Worm (Caenorhabditis elegans) whole organism, L4 larva: ENCODE measurements around the gene msp-152.

ENCODE experiments used
- F10B5.3 ChIP-seq: sonication (generic microtip); optimal IDR thresholded peaks from 2 replicates; lab custom pipeline; 2016; ENCODE audit warnings: mild to moderate bottlenecking, missing genetic modification characterization, missing compliant biosample characterization
- F26F4.8 ChIP-seq: fragments of 200-800 bp; sonication (Bioruptor generic); conservative IDR thresholded peaks from 2 replicates; pipeline ENCODE4 v1.3.6; 2022; ENCODE audit warnings: missing genetic modification characterization, missing compliant biosample characterization
- F49E8.2 ChIP-seq: sonication (generic microtip); optimal IDR thresholded peaks from 2 replicates; lab custom pipeline; 2016; ENCODE audit warnings: missing compliant biosample characterization, mild to moderate bottlenecking, missing genetic modification characterization, borderline replicate concordance
- T20F7.1 ChIP-seq: fragments of 200-800 bp; sonication (Bioruptor generic); optimal IDR thresholded peaks from 2 replicates; lab custom pipeline; 2018; ENCODE audit warnings: mild to moderate bottlenecking, missing genetic modification characterization, missing compliant biosample characterization
- T26A8.4 ChIP-seq: fragments of 200-800 bp; sonication (Bioruptor generic); IDR thresholded peaks from 2 replicates; pipeline ENCODE4 v1.3.6; 2022; ENCODE audit warnings: missing genetic modification characterization, missing compliant biosample characterization
- Y48G9A.11 ChIP-seq: fragments of 200-800 bp; sonication (Bioruptor generic); IDR thresholded peaks from 2 replicates; pipeline ENCODE4 v1.3.6; 2022; ENCODE audit warnings: missing genetic modification reagents, missing genetic modification characterization, missing compliant biosample characterization
- Y5F2A.4 ChIP-seq: fragments of 200-800 bp; sonication (Bioruptor generic); optimal IDR thresholded peaks from 2 replicates; lab custom pipeline; 2018; ENCODE audit warnings: mild to moderate bottlenecking, missing genetic modification characterization, missing compliant biosample characterization
- Y75B8A.6 ChIP-seq: fragments of 200-800 bp; sonication (Bioruptor generic); IDR thresholded peaks from 2 replicates; pipeline ENCODE4 v1.3.6; 2022; ENCODE audit warnings: missing genetic modification reagents, missing genetic modification characterization, missing compliant biosample characterization
- aha-1 ChIP-seq: fragments of 150-350 bp; peaks from one replicate; lab custom pipeline; 2014; ENCODE audit warnings: missing biosample characterization, missing genetic modification characterization
- aly-2 ChIP-seq: sonication (generic microtip); optimal IDR thresholded peaks from 2 replicates; lab custom pipeline; 2018; ENCODE audit warnings: missing biosample characterization, missing genetic modification characterization
- ama-1 ChIP-seq: fragments of 150-350 bp; optimal IDR thresholded peaks from 2 replicates; lab custom pipeline; 2014; ENCODE audit warnings: inconsistent platforms, mixed read lengths
- arid-1 ChIP-seq: fragments of 200-800 bp; sonication (Bioruptor generic); conservative IDR thresholded peaks from 2 replicates; pipeline ENCODE4 v1.3.6; 2022; ENCODE audit warnings: missing genetic modification reagents, missing genetic modification characterization, missing compliant biosample characterization
- ceh-44 ChIP-seq: fragments of 200-800 bp; sonication (Bioruptor generic); IDR thresholded peaks from 2 replicates; pipeline ENCODE4 v1.3.6; 2022; ENCODE audit warnings: missing genetic modification reagents, missing genetic modification characterization, missing compliant biosample characterization
- ceh-62 ChIP-seq: sonication (generic microtip); optimal IDR thresholded peaks from 2 replicates; lab custom pipeline; 2017; ENCODE audit warnings: missing biosample characterization, missing genetic modification characterization
- ceh-82 ChIP-seq: sonication (generic microtip); optimal IDR thresholded peaks from 2 replicates; lab custom pipeline; 2017; ENCODE audit warnings: missing biosample characterization, missing genetic modification characterization
- ces-1 ChIP-seq: fragments of 150-350 bp; sonication (generic microtip); optimal IDR thresholded peaks from 4 replicates; lab custom pipeline; 2014; ENCODE audit warnings: missing biosample characterization, missing genetic modification reagents, missing genetic modification characterization
- cey-2 ChIP-seq: sonication (generic microtip); optimal IDR thresholded peaks from 3 replicates; lab custom pipeline; 2017; ENCODE audit warnings: missing genetic modification characterization, mild to moderate bottlenecking, missing compliant biosample characterization, antibody characterized with exemption, borderline replicate concordance; ENCODE audit not compliant: insufficient read depth
- ctbp-1 ChIP-seq: fragments of 200-800 bp; sonication (Bioruptor generic); IDR thresholded peaks from 2 replicates; pipeline ENCODE4 v1.3.6; 2022; ENCODE audit warnings: missing genetic modification reagents, missing genetic modification characterization, missing compliant biosample characterization
- daf-16 ChIP-seq, 3 experiments: sonication (generic microtip); optimal IDR thresholded peaks; 2 replicates each; lab custom pipeline; 2016 to 2017; ENCODE audit warnings: missing genetic modification characterization in 3 of 3, missing genetic modification reagents in 3 of 3, mild to moderate bottlenecking in 2 of 3, missing compliant biosample characterization in 2 of 3, missing biosample characterization in 1 of 3, moderate library complexity in 1 of 3
- daf-8 ChIP-seq: fragments of 200-800 bp; sonication (Bioruptor generic); IDR thresholded peaks from 2 replicates; pipeline ENCODE4 v1.3.6; 2022; ENCODE audit warnings: missing genetic modification characterization, missing compliant biosample characterization
- dmd-6 ChIP-seq: fragments of 200-800 bp; sonication (Bioruptor generic); IDR thresholded peaks from 2 replicates; pipeline ENCODE4 v1.3.6; 2022; ENCODE audit warnings: missing genetic modification reagents, missing genetic modification characterization, missing compliant biosample characterization
- dmd-8 ChIP-seq: fragments of 200-800 bp; sonication (Bioruptor generic); IDR thresholded peaks from 2 replicates; pipeline ENCODE4 v1.3.6; 2022; ENCODE audit warnings: missing genetic modification characterization, missing compliant biosample characterization
- dmd-9 ChIP-seq: fragments of 200-800 bp; sonication (Bioruptor generic); IDR thresholded peaks from 2 replicates; pipeline ENCODE4 v1.3.6; 2022; ENCODE audit warnings: missing genetic modification reagents, missing genetic modification characterization, missing compliant biosample characterization
- duxl-1 ChIP-seq: sonication (generic microtip); optimal IDR thresholded peaks from 2 replicates; lab custom pipeline; 2016; ENCODE audit warnings: mild to moderate bottlenecking, missing genetic modification characterization, moderate library complexity, missing compliant biosample characterization; ENCODE audit not compliant: poor library complexity
- fos-1 ChIP-seq: fragments of 150-350 bp; optimal IDR thresholded peaks from 2 replicates; lab custom pipeline; 2014; ENCODE audit warnings: missing biosample characterization, missing genetic modification characterization
- hlh-30 ChIP-seq: sonication (generic microtip); optimal IDR thresholded peaks from 2 replicates; lab custom pipeline; 2017; ENCODE audit warnings: antibody characterized with exemption, mild to moderate bottlenecking, missing genetic modification characterization, missing compliant biosample characterization; ENCODE audit not compliant: insufficient read depth
- hmg-1.1 ChIP-seq: fragments of 200-800 bp; sonication (Bioruptor generic); IDR thresholded peaks from 2 replicates; pipeline ENCODE4 v1.3.6; 2022; ENCODE audit warnings: missing genetic modification reagents, missing genetic modification characterization, missing compliant biosample characterization
- lin-13 ChIP-seq: fragments of 150-350 bp; optimal IDR thresholded peaks from 2 replicates; lab custom pipeline; 2014; ENCODE audit warnings: missing biosample characterization, missing genetic modification reagents, missing genetic modification characterization
- lin-29 ChIP-seq: fragments of 200-800 bp; sonication (Bioruptor generic); IDR thresholded peaks from 2 replicates; pipeline ENCODE4 v1.3.6; 2022; ENCODE audit warnings: missing genetic modification reagents, missing genetic modification characterization, missing compliant biosample characterization
- lsy-2 ChIP-seq, 2 experiments: fragments of 150-350 bp in 1 of 2; sonication (generic microtip) in 1 of 2; optimal IDR thresholded peaks; 2 replicates each; lab custom pipeline; 2014 to 2017; ENCODE audit warnings: missing biosample characterization in 2 of 2, missing genetic modification characterization in 2 of 2
- mdt-29 ChIP-seq: fragments of 200-800 bp; sonication (Bioruptor generic); IDR thresholded peaks from 2 replicates; pipeline ENCODE4 v1.3.6; 2022; ENCODE audit warnings: missing genetic modification reagents, missing genetic modification characterization, missing compliant biosample characterization
- mep-1 ChIP-seq: fragments of 150-350 bp; sonication (generic microtip); optimal IDR thresholded peaks from 3 replicates; lab custom pipeline; 2014; ENCODE audit warnings: missing biosample characterization, missing genetic modification characterization
- mxl-2 ChIP-seq: fragments of 200-800 bp; sonication (Bioruptor generic); conservative IDR thresholded peaks from 2 replicates; pipeline ENCODE4 v1.3.6; 2022; ENCODE audit warnings: missing genetic modification reagents, missing genetic modification characterization, missing compliant biosample characterization
- nhr-28 ChIP-seq: fragments of 150-350 bp; optimal IDR thresholded peaks from 2 replicates; lab custom pipeline; 2014; ENCODE audit warnings: missing biosample characterization, missing genetic modification characterization
- nhr-48 ChIP-seq: sonication (generic microtip); optimal IDR thresholded peaks from 2 replicates; lab custom pipeline; 2016; ENCODE audit warnings: mild to moderate bottlenecking, missing genetic modification characterization, missing compliant biosample characterization
- nhr-77 ChIP-seq: fragments of 150-350 bp; optimal IDR thresholded peaks from 2 replicates; lab custom pipeline; 2014; ENCODE audit warnings: missing biosample characterization, missing genetic modification characterization
- php-3 ChIP-seq: fragments of 200-800 bp; sonication (Bioruptor generic); IDR thresholded peaks from 2 replicates; pipeline ENCODE4 v1.3.6; 2022; ENCODE audit warnings: missing genetic modification reagents, missing genetic modification characterization, missing compliant biosample characterization
- saeg-2 ChIP-seq: fragments of 200-800 bp; sonication (Bioruptor generic); IDR thresholded peaks from 2 replicates; pipeline ENCODE4 v1.3.6; 2022; ENCODE audit warnings: missing genetic modification reagents, missing genetic modification characterization, missing compliant biosample characterization
- snpc-4 ChIP-seq: fragments of 150-350 bp; optimal IDR thresholded peaks from 2 replicates; lab custom pipeline; 2014; ENCODE audit warnings: missing biosample characterization, missing genetic modification characterization
- spr-3 ChIP-seq: fragments of 200-800 bp; sonication (Bioruptor generic); optimal IDR thresholded peaks from 2 replicates; lab custom pipeline; 2018; ENCODE audit warnings: mild to moderate bottlenecking, missing genetic modification characterization, missing compliant biosample characterization
- tra-1 ChIP-seq: fragments of 200-800 bp; sonication (Bioruptor generic); IDR thresholded peaks from 2 replicates; pipeline ENCODE4 v1.3.6; 2022; ENCODE audit warnings: missing genetic modification reagents, missing genetic modification characterization, missing compliant biosample characterization
- unc-130 ChIP-seq: sonication (generic microtip); optimal IDR thresholded peaks from 2 replicates; lab custom pipeline; 2016; ENCODE audit warnings: missing genetic modification reagents, missing genetic modification characterization, missing compliant biosample characterization
- unc-62 ChIP-seq, 3 experiments: fragments of 150-350 bp in 1 of 3; sonication (generic microtip); optimal IDR thresholded peaks in 2 of 3; peaks in 1 of 3; 1 replicate in 1 of 3; 2 replicates in 2 of 3; lab custom pipeline; 2014 to 2017; ENCODE audit warnings: missing biosample characterization in 3 of 3, missing genetic modification characterization in 3 of 3, missing genetic modification reagents in 3 of 3, missing genotype in 1 of 3
- zag-1 ChIP-seq: fragments of 150-350 bp; optimal IDR thresholded peaks from 2 replicates; lab custom pipeline; 2014; ENCODE audit warnings: missing biosample characterization, missing genetic modification characterization
- zfp-2 ChIP-seq: sonication (generic microtip); optimal IDR thresholded peaks from 2 replicates; lab custom pipeline; 2016; ENCODE audit warnings: mild to moderate bottlenecking, missing genetic modification characterization, missing compliant biosample characterization
- zfp-3 ChIP-seq: fragments of 200-800 bp; sonication (Bioruptor generic); conservative IDR thresholded peaks from 2 replicates; pipeline ENCODE4 v1.3.6; 2022; ENCODE audit warnings: missing genetic modification reagents, missing genetic modification characterization, missing compliant biosample characterization
- ztf-7 ChIP-seq: fragments of 150-350 bp; optimal IDR thresholded peaks from 2 replicates; lab custom pipeline; 2014; ENCODE audit warnings: missing biosample characterization, missing genetic modification characterization

The msp-152 gene

DNA sequence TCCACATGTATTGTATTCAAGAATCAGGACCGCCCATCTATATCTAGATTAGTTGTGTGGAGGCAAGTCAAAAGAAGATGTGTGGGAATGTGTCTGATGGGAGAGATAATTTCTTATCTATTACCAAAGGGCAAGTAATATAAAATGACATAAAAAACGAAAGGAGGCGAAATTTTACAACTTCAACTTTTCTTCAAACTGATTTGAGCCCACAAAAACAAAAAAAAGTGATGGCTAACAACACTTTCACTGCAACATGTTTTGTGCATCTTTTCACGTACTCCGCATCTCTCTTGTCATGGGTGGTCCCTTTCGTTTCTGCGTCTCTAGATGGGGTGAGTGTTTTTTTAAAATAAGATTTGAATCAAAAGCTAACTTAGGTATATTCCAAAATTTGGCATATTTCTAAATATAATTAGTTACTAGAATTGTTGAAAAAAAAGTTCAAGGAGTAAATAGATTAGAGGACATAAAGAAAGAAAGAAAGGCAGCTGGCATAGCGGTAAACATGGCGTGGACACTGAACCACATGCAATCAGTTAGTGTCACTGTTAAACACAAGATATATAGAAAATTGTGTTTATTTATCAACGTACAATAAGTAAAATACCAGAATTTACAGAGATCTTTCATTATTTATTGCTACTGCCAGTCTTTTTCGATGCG, 8.8 kb downstream of the msp-152 start, which contains the start of gene ZK546.19 (continued):
- TF ChIP-seq fos-1 (no peak), aly-2 (tag; lab: Kevin White, UChicago) (no peak), Y48G9A.11 (GFP tag; lab: Robert Waterston, UW) (no peak), mep-1 (tag; lab: Kevin White, UChicago) (no peak), unc-130 (GFP tag; lab: Kevin White, UChicago) (no peak), arid-1 (GFP tag; lab: Robert Waterston, UW) (no peak), nhr-48 (no peak), ctbp-1 (GFP tag; lab: Robert Waterston, UW) (no peak), daf-16 (GFP tag; optimal IDR thresholded peaks at IDR 0.05; lab: Kevin White, UChicago) (peak in 1 of 2 experiments; percentile 39), daf-16 (tag; optimal IDR thresholded peaks at IDR 0.05; lab: Kevin White, UChicago) (peak; percentile 70), ceh-62 (tag; lab: Kevin White, UChicago) (no peak), aha-1 (tag; lab: Kevin White, UChicago) (peak; percentile 100), hmg-1.1 (no peak), T26A8.4 (GFP tag; lab: Robert Waterston, UW) (no peak), ceh-44 (GFP tag; lab: Robert Waterston, UW) (no peak), ceh-82 (tag; lab: Kevin White, UChicago) (no peak), mdt-29 (GFP tag; lab: Robert Waterston, UW) (no peak), ztf-7 (tag; lab: Kevin White, UChicago) (no peak), nhr-28 (tag; lab: Kevin White, UChicago) (peak; percentile 41), F26F4.8 (GFP tag; lab: Robert Waterston, UW) (no peak), dmd-8 (GFP tag; lab: Robert Waterston, UW) (no peak), ama-1 (lab: Kevin White, UChicago) (peak; percentile 27), duxl-1 (no peak), lin-29 (GFP tag; lab: Robert Waterston, UW) (no peak), dmd-6 (GFP tag; lab: Robert Waterston, UW) (no peak; the same call in 1 of the 2 replicates), php-3 (peak; percentile 68), unc-62 (GFP tag; optimal IDR thresholded peaks at IDR 0.05 in 1 of 2; lab: Kevin White, UChicago) (no peak), unc-62 (tag; optimal IDR thresholded peaks at IDR 0.05; lab: Kevin White, UChicago) (no peak), zag-1 (tag; lab: Kevin White, UChicago) (no peak), spr-3 (no peak), snpc-4 (tag; lab: Kevin White, UChicago) (no peak), mxl-2 (GFP tag; lab: Robert Waterston, UW) (no peak), cey-2 (tag; lab: Kevin White, UChicago) (no peak), daf-8 (GFP tag; lab: Robert Waterston, UW) (no peak), lin-13 (no peak)

DNA sequence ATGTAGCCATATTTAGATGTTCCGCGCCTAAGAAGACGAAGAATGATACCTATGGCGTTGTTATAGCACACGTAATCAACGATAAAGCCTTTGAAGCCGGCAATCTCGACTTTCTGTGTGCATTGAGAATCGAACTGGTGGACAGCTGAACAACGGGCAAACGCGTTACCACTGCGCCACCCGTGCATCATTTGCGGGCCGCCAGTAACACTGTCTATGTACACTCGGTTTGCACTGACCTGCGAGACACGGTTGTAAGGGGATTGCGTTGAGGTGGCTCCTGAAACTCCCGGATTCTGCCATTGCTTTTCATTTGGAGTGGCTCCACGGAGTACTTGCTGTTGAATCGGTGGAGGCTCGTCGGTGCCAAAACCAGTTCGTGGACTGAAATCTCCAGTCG, 9.6 kb downstream of the msp-152 start:
- no peak; the same call in 1 of the 2 replicates for TF ChIP-seq mxl-2 (GFP tag; lab: Robert Waterston, UW)
- peak in 1 of 2 experiments; percentile 16 for TF ChIP-seq lsy-2 (tag; optimal IDR thresholded peaks at IDR 0.05; lab: Kevin White, UChicago)
- peak; percentile 74; the same call in 1 of the 2 replicates for TF ChIP-seq Y75B8A.6
- peak; percentile 68; the same call in 1 of the 2 replicates for TF ChIP-seq tra-1 (GFP tag; lab: Robert Waterston, UW)
- TF ChIP-seq F10B5.3 = no peak
- peak; percentile 79 for TF ChIP-seq Y48G9A.11 (GFP tag; lab: Robert Waterston, UW)
- TF ChIP-seq zfp-2 (tag; lab: Kevin White, UChicago) = no peak
- TF ChIP-seq ceh-44 (GFP tag; lab: Robert Waterston, UW) = no peak
- TF ChIP-seq nhr-77 (tag; lab: Kevin White, UChicago) = no peak
- TF ChIP-seq zfp-3 (GFP tag; lab: Robert Waterston, UW) = peak; percentile 82
- no peak for TF ChIP-seq nhr-48
- peak; percentile 39 for TF ChIP-seq T20F7.1 (GFP tag; lab: Kevin White, UChicago)
- no peak for TF ChIP-seq snpc-4 (tag; lab: Kevin White, UChicago)
- TF ChIP-seq saeg-2 = 0 out of 2 replicates have a peak, but pooled peaks have one; percentile 77
- peak; percentile 72; the same call in 1 of the 2 replicates for TF ChIP-seq dmd-9
- TF ChIP-seq Y5F2A.4 (GFP tag; lab: Kevin White, UChicago) = peak; percentile 58
- TF ChIP-seq lin-29 (GFP tag; lab: Robert Waterston, UW) = no peak
- TF ChIP-seq hlh-30 (tag; lab: Kevin White, UChicago) = peak; percentile 37
- TF ChIP-seq ces-1 (GFP tag; lab: Kevin White, UChicago) = no peak
- peak; percentile 54 for TF ChIP-seq F49E8.2 (tag; lab: Kevin White, UChicago)
- TF ChIP-seq daf-16 (GFP tag; optimal IDR thresholded peaks at IDR 0.05; lab: Kevin White, UChicago) = peak; percentile 4 to 31
- peak; percentile 37 for TF ChIP-seq daf-16 (tag; optimal IDR thresholded peaks at IDR 0.05; lab: Kevin White, UChicago)
- TF ChIP-seq fos-1 = no peak
